5 worm cellular contexts compared by ENCODE assay signal in the genomic region with DNA sequence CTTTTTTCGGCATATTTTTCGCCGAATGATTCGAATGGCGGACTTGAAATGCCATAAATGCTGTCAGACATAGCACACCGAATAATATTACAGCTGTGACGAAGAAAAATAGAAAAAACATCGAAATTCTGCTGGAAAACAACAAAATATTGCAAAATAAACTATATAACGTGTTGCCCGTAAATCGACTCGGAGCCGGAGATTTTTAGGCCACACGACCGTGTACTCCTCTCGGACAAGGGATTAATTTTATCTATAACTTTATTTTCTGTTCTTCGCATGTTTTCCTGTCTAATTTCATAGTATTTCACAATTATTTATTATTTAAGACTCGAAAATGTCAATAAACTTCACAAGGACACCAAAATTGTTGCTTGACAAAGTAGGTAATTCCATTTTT.
TF ChIP-seq lines count a peak whose summit lies in the region.

A gene (minus strand): TSS at position 175 of the 400 bp plus-strand sequence.
A gene (plus strand): TSS at position 330 of the 400 bp plus-strand sequence.

TF ChIP-seq in whole organism, L1 larva, 84 proteins besides CTCF, POLR2A, EP300 and RAD21 (continues in another document):
- TF ChIP-seq F16B12.6 (tag; optimal IDR thresholded peaks at IDR 0.05; lab: Kevin White, UChicago) (no peak), fkh-4 (tag; optimal IDR thresholded peaks at IDR 0.05; lab: Kevin White, UChicago; ENCODE audit: borderline replicate concordance) (peak; percentile 90), hlh-17 (GFP tag; optimal IDR thresholded peaks at IDR 0.05; lab: Kevin White, UChicago; ENCODE audit: borderline replicate concordance) (no peak), ztf-11 (tag; optimal IDR thresholded peaks at IDR 0.05; lab: Kevin White, UChicago) (peak in 1 of 2 experiments; percentile 82), aha-1 (tag; optimal IDR thresholded peaks at IDR 0.05; lab: Kevin White, UChicago) (no peak), mep-1 (tag; optimal IDR thresholded peaks at IDR 0.05; lab: Kevin White, UChicago) (peak; percentile 60), lin-13 (GFP tag; optimal IDR thresholded peaks at IDR 0.05; lab: Kevin White, UChicago) (peak; percentile 50), unc-98 (GFP tag; IDR thresholded peaks at IDR 0.05; lab: Robert Waterston, UW) (peak; percentile 62; the same call in 1 of the 2 replicates), egl-13 (tag; optimal IDR thresholded peaks at IDR 0.05; lab: Kevin White, UChicago) (peak; percentile 75), unc-130 (tag; optimal IDR thresholded peaks at IDR 0.05; lab: Kevin White, UChicago) (no peak), aly-2 (tag; optimal IDR thresholded peaks at IDR 0.05; lab: Kevin White, UChicago) (peak; percentile 60), snpc-4 (tag; optimal IDR thresholded peaks at IDR 0.05; lab: Kevin White, UChicago) (peak; percentile 62), efl-3 (GFP tag; optimal IDR thresholded peaks at IDR 0.05; lab: Kevin White, UChicago) (no peak), lsy-2 (tag; optimal IDR thresholded peaks at IDR 0.05; lab: Kevin White, UChicago) (peak; percentile 73 to 76), Y116A8C.19 (tag; optimal IDR thresholded peaks at IDR 0.05; lab: Kevin White, UChicago; ENCODE audit: borderline replicate concordance) (peak; percentile 45), tbx-2 (tag; optimal IDR thresholded peaks at IDR 0.05; lab: Kevin White, UChicago) (peak; percentile 84)

TF ChIP-seq in whole organism, L3 larva, 47 proteins besides CTCF, POLR2A, EP300 and RAD21 (continues in another document):
- no peak for TF ChIP-seq elt-1 (tag; optimal IDR thresholded peaks at IDR 0.05; lab: Kevin White, UChicago)
- TF ChIP-seq elt-2 (tag; optimal IDR thresholded peaks at IDR 0.05; lab: Kevin White, UChicago): peak; percentile 47
- no peak for TF ChIP-seq nhr-12 (tag; optimal IDR thresholded peaks at IDR 0.05; lab: Kevin White, UChicago)
- peak; percentile 9 for TF ChIP-seq lin-39 (tag; optimal IDR thresholded peaks at IDR 0.05; lab: Kevin White, UChicago)
- TF ChIP-seq pqm-1 (tag; optimal IDR thresholded peaks at IDR 0.05; lab: Kevin White, UChicago): no peak
- no peak for TF ChIP-seq aly-2 (tag; optimal IDR thresholded peaks at IDR 0.05; lab: Kevin White, UChicago)
- no peak for TF ChIP-seq skn-1 (tag; optimal IDR thresholded peaks at IDR 0.05; lab: Kevin White, UChicago)
- no peak for TF ChIP-seq zag-1 (tag; optimal IDR thresholded peaks at IDR 0.05; lab: Kevin White, UChicago)
- no peak for TF ChIP-seq sea-2 (GFP tag; optimal IDR thresholded peaks at IDR 0.05; lab: Kevin White, UChicago)
- no peak for TF ChIP-seq nhr-77 (tag; optimal IDR thresholded peaks at IDR 0.05; lab: Kevin White, UChicago)
- TF ChIP-seq elt-3 (tag; optimal IDR thresholded peaks at IDR 0.05; lab: Kevin White, UChicago): no peak
- TF ChIP-seq fos-1 (tag; optimal IDR thresholded peaks at IDR 0.05; lab: Kevin White, UChicago): no peak
- peak; percentile 42 for TF ChIP-seq nfya-1 (tag; optimal IDR thresholded peaks at IDR 0.05; lab: Kevin White, UChicago; ENCODE audit: insufficient read depth)
- peak; percentile 66 for TF ChIP-seq pha-4 (tag; optimal IDR thresholded peaks at IDR 0.05; lab: Kevin White, UChicago)
- no peak for TF ChIP-seq nhr-237 (tag; optimal IDR thresholded peaks at IDR 0.05; lab: Kevin White, UChicago)
- peak; percentile 22 for TF ChIP-seq jun-1 (tag; optimal IDR thresholded peaks at IDR 0.05; lab: Kevin White, UChicago)
- no peak for TF ChIP-seq eor-1 (tag; optimal IDR thresholded peaks at IDR 0.05; lab: Kevin White, UChicago)
- TF ChIP-seq fkh-2 (tag; optimal IDR thresholded peaks at IDR 0.05; lab: Kevin White, UChicago): no peak

TF ChIP-seq in whole organism, early embryonic, 17 proteins besides CTCF, POLR2A, EP300 and RAD21:
- TF ChIP-seq ceh-13 (GFP tag; optimal IDR thresholded peaks at IDR 0.05; lab: Kevin White, UChicago): no peak
- no peak for TF ChIP-seq sea-1 (GFP tag; conservative IDR thresholded peaks at IDR 0.05; lab: Robert Waterston, UW)
- TF ChIP-seq ceh-36 (tag; optimal IDR thresholded peaks at IDR 0.05; lab: Kevin White, UChicago): no peak
- peak; percentile 63; the same call in 1 of the 2 replicates for TF ChIP-seq tbx-37 (GFP tag; conservative IDR thresholded peaks at IDR 0.05; lab: Robert Waterston, UW)
- TF ChIP-seq F13C5.2 (tag; optimal IDR thresholded peaks at IDR 0.05; lab: Kevin White, UChicago): no peak
- TF ChIP-seq ama-1 (optimal IDR thresholded peaks at IDR 0.05; lab: Kevin White, UChicago): no peak
- TF ChIP-seq pes-1 (GFP tag; IDR thresholded peaks at IDR 0.05; lab: Robert Waterston, UW): peak; percentile 50; the same call in 1 of the 2 replicates
- TF ChIP-seq tra-4 (tag; optimal IDR thresholded peaks at IDR 0.05; lab: Kevin White, UChicago): no peak
- TF ChIP-seq scrt-1 (GFP tag; IDR thresholded peaks at IDR 0.05; lab: Robert Waterston, UW): no peak
- TF ChIP-seq tbx-11 (GFP tag; IDR thresholded peaks at IDR 0.05; lab: Robert Waterston, UW): no peak
- TF ChIP-seq flt-1 (GFP tag; IDR thresholded peaks at IDR 0.05; lab: Robert Waterston, UW): no peak
- TF ChIP-seq hmg-4 (GFP tag; optimal IDR thresholded peaks at IDR 0.05; lab: Kevin White, UChicago): no peak
- TF ChIP-seq aly-1 (tag; optimal IDR thresholded peaks at IDR 0.05; lab: Kevin White, UChicago): no peak
TF ChIP-seq in whole organism, early embryonic: peak in this region for 2.

TF ChIP-seq in whole organism, midembryonic, 9 proteins besides CTCF, POLR2A, EP300 and RAD21:
- TF ChIP-seq flt-1 (GFP tag; IDR thresholded peaks at IDR 0.05; lab: Robert Waterston, UW) (0 out of 2 replicates have a peak, but pooled peaks have one; percentile 15), T22C8.4 (GFP tag; IDR thresholded peaks at IDR 0.05; lab: Robert Waterston, UW) (0 out of 2 replicates have a peak, but pooled peaks have one; percentile 10), klf-2 (GFP tag; conservative IDR thresholded peaks at IDR 0.05; lab: Robert Waterston, UW) (no peak), ztf-23 (GFP tag; IDR thresholded peaks at IDR 0.05; lab: Robert Waterston, UW) (peak; percentile 74), med-1 (GFP tag; optimal IDR thresholded peaks at IDR 0.05; lab: Kevin White, UChicago; ENCODE audit: insufficient read depth) (no peak)

TF ChIP-seq in whole organism, young adult, 124 proteins besides CTCF, POLR2A, EP300 and RAD21 (continues in another document):
- TF ChIP-seq egl-18 (GFP tag; IDR thresholded peaks at IDR 0.05; lab: Robert Waterston, UW): no peak
- TF ChIP-seq gei-17 (GFP tag; optimal IDR thresholded peaks at IDR 0.05; lab: Kevin White, UChicago): no peak
- no peak for TF ChIP-seq ccch-3 (GFP tag; optimal IDR thresholded peaks at IDR 0.05; lab: Kevin White, UChicago)
- TF ChIP-seq F33H1.4 (GFP tag; IDR thresholded peaks at IDR 0.05; lab: Robert Waterston, UW): peak; percentile 31
- no peak for TF ChIP-seq zfh-2 (GFP tag; conservative IDR thresholded peaks at IDR 0.05; lab: Robert Waterston, UW)
- no peak for TF ChIP-seq Y95B8A.8 (GFP tag; IDR thresholded peaks at IDR 0.05; lab: Robert Waterston, UW)
- TF ChIP-seq nhr-80 (tag; optimal IDR thresholded peaks at IDR 0.05; lab: Kevin White, UChicago): no peak
- no peak for TF ChIP-seq ceh-91 (GFP tag; IDR thresholded peaks at IDR 0.05; lab: Robert Waterston, UW)
- no peak for TF ChIP-seq F55B11.4 (tag; optimal IDR thresholded peaks at IDR 0.05; lab: Kevin White, UChicago; ENCODE audit: borderline replicate concordance, insufficient read depth)
- no peak for TF ChIP-seq ceh-58 (GFP tag; IDR thresholded peaks at IDR 0.05; lab: Robert Waterston, UW)
- TF ChIP-seq efl-1 (GFP tag; optimal IDR thresholded peaks at IDR 0.05; lab: Kevin White, UChicago): no peak
- no peak; the same call in 1 of the 2 replicates for TF ChIP-seq rcor-1 (GFP tag; IDR thresholded peaks at IDR 0.05; lab: Robert Waterston, UW)
- TF ChIP-seq dpl-1 (GFP tag; optimal IDR thresholded peaks at IDR 0.05; lab: Kevin White, UChicago): no peak
- no peak for TF ChIP-seq nhr-90 (tag; optimal IDR thresholded peaks at IDR 0.05; lab: Kevin White, UChicago)
- no peak for TF ChIP-seq pbrm-1 (GFP tag; IDR thresholded peaks at IDR 0.05; lab: Robert Waterston, UW)
- peak; percentile 40 for TF ChIP-seq lin-40 (tag; optimal IDR thresholded peaks at IDR 0.05; lab: Kevin White, UChicago)
- TF ChIP-seq fkh-3 (tag; optimal IDR thresholded peaks at IDR 0.05; lab: Kevin White, UChicago): no peak
- TF ChIP-seq lin-54 (GFP tag; optimal IDR thresholded peaks at IDR 0.05; lab: Kevin White, UChicago): no peak
- TF ChIP-seq egrh-3 (GFP tag; IDR thresholded peaks at IDR 0.05; lab: Robert Waterston, UW): no peak
- no peak for TF ChIP-seq bed-1 (GFP tag; IDR thresholded peaks at IDR 0.05; lab: Robert Waterston, UW)
- no peak for TF ChIP-seq C17E4.6 (GFP tag; IDR thresholded peaks at IDR 0.05; lab: Robert Waterston, UW)
- no peak for TF ChIP-seq pha-4 (tag; optimal IDR thresholded peaks at IDR 0.05; lab: Kevin White, UChicago)
- TF ChIP-seq ceh-100 (GFP tag; IDR thresholded peaks at IDR 0.05; lab: Robert Waterston, UW): 0 out of 2 replicates have a peak, but pooled peaks have one; percentile 44
- TF ChIP-seq madf-10 (tag; optimal IDR thresholded peaks at IDR 0.05; lab: Kevin White, UChicago): no peak
- no peak for TF ChIP-seq snpc-4 (GFP tag; optimal IDR thresholded peaks at IDR 0.05; lab: Kevin White, UChicago)
- peak in 1 of 4 experiments; percentile 5 for TF ChIP-seq snpc-4 (tag; optimal IDR thresholded peaks at IDR 0.05; lab: Kevin White, UChicago)
- no peak for TF ChIP-seq unc-62 (GFP tag; optimal IDR thresholded peaks at IDR 0.05; lab: Kevin White, UChicago)
- TF ChIP-seq madf-3 (GFP tag; IDR thresholded peaks at IDR 0.05; lab: Robert Waterston, UW): no peak
- no peak for TF ChIP-seq nhr-27 (tag; optimal IDR thresholded peaks at IDR 0.05; lab: Kevin White, UChicago)
- no peak for TF ChIP-seq tlf-1 (GFP tag; optimal IDR thresholded peaks at IDR 0.05; lab: Kevin White, UChicago)
- TF ChIP-seq repo-1 (tag; optimal IDR thresholded peaks at IDR 0.05; lab: Kevin White, UChicago): no peak
- TF ChIP-seq lin-35 (GFP tag; optimal IDR thresholded peaks at IDR 0.05; lab: Kevin White, UChicago): no peak
- TF ChIP-seq xnd-1 (tag; optimal IDR thresholded peaks at IDR 0.05; lab: Kevin White, UChicago): no peak
- TF ChIP-seq ceh-27 (GFP tag; optimal IDR thresholded peaks at IDR 0.05; lab: Kevin White, UChicago): peak; percentile 37
- 0 out of 2 replicates have a peak, but pooled peaks have one; percentile 40 for TF ChIP-seq ztf-25 (GFP tag; IDR thresholded peaks at IDR 0.05; lab: Robert Waterston, UW)
- TF ChIP-seq dpff-1 (tag; optimal IDR thresholded peaks at IDR 0.05; lab: Kevin White, UChicago): no peak
- TF ChIP-seq lin-26 (GFP tag; IDR thresholded peaks at IDR 0.05; lab: Robert Waterston, UW): no peak
- peak; percentile 50; the same call in 1 of the 2 replicates for TF ChIP-seq mcd-1 (GFP tag; IDR thresholded peaks at IDR 0.05; lab: Robert Waterston, UW)
- TF ChIP-seq attf-5 (GFP tag; optimal IDR thresholded peaks at IDR 0.05; lab: Kevin White, UChicago): peak; percentile 0
